Fruit fly (Drosophila melanogaster) whole organism, embryonic: ENCODE measurements around the gene UQCR-6.4L.

Experiments used
- Asciz ChIP-seq: fragments of 200-800 bp; sonication (Bioruptor generic); optimal IDR thresholded peaks from 2 replicates; lab custom pipeline; 2017; ENCODE audit warnings: missing biosample characterization, mild to moderate bottlenecking, missing genetic modification characterization, missing genetic modification reagents
- B-H2 ChIP-seq: fragments of 200-800 bp; sonication (Bioruptor generic); optimal IDR thresholded peaks from 2 replicates; lab custom pipeline; 2018; ENCODE audit warnings: missing biosample characterization, mild to moderate bottlenecking, missing genetic modification characterization
- Blimp-1 ChIP-seq: fragments of 200-800 bp; sonication (Bioruptor generic); optimal IDR thresholded peaks from 3 replicates; lab custom pipeline; 2018; ENCODE audit warnings: missing biosample characterization, missing genetic modification characterization, mild to moderate bottlenecking, moderate library complexity, missing genetic modification reagents
- Bteb2 ChIP-seq: fragments of 200-800 bp; sonication (Bioruptor generic); optimal IDR thresholded peaks from 2 replicates; lab custom pipeline; 2016; ENCODE audit warnings: missing biosample characterization, missing genetic modification characterization
- CG10431 ChIP-seq: fragments of 200-800 bp; sonication (Bioruptor generic); optimal IDR thresholded peaks from 3 replicates; lab custom pipeline; 2018; ENCODE audit warnings: missing biosample characterization, mild to moderate bottlenecking, missing genetic modification characterization
- CG11695 ChIP-seq: fragments of 200-800 bp; sonication (Bioruptor generic); IDR thresholded peaks from 3 replicates; pipeline ENCODE4 v1.3.6; 2022; ENCODE audit warnings: missing biosample characterization, missing genetic modification characterization
- CG12104 ChIP-seq: fragments of 200-800 bp; sonication (Bioruptor generic); optimal IDR thresholded peaks from 3 replicates; lab custom pipeline; 2016; ENCODE audit warnings: missing biosample characterization, missing genetic modification characterization
- CG13424 ChIP-seq: fragments of 200-800 bp; sonication (Bioruptor generic); optimal IDR thresholded peaks from 2 replicates; lab custom pipeline; 2019; ENCODE audit warnings: missing biosample characterization, mild to moderate bottlenecking, missing genetic modification characterization, moderate library complexity
- CG15269 ChIP-seq: fragments of 200-800 bp; sonication (Bioruptor generic); optimal IDR thresholded peaks from 2 replicates; lab custom pipeline; 2018; ENCODE audit warnings: missing biosample characterization, mild to moderate bottlenecking, missing genetic modification characterization, moderate library complexity
- CG1647 ChIP-seq: fragments of 200-800 bp; sonication (Bioruptor generic); optimal IDR thresholded peaks from 3 replicates; lab custom pipeline; 2016; ENCODE audit warnings: missing biosample characterization, missing genetic modification characterization
- CG17612 ChIP-seq: fragments of 200-800 bp; sonication (Bioruptor generic); IDR thresholded peaks from 2 replicates; pipeline ENCODE4 v1.3.6; 2022; ENCODE audit warnings: missing biosample characterization, missing genetic modification characterization
- CG2202 ChIP-seq: fragments of 200-800 bp; sonication (Bioruptor generic); optimal IDR thresholded peaks from 2 replicates; lab custom pipeline; 2018; ENCODE audit warnings: missing biosample characterization, mild to moderate bottlenecking, missing genetic modification characterization
- CG34422 ChIP-seq: fragments of 200-800 bp; sonication (Bioruptor generic); IDR thresholded peaks from 3 replicates; pipeline ENCODE4 v1.3.6; 2022; ENCODE audit warnings: missing biosample characterization, missing genetic modification characterization
- CG3726 ChIP-seq: fragments of 200-800 bp; sonication (Bioruptor generic); IDR thresholded peaks from 3 replicates; pipeline ENCODE4, ENCODE4 v1.3.6; 2022; ENCODE audit warnings: missing biosample characterization, missing genetic modification characterization
- CG3838 ChIP-seq: fragments of 200-800 bp; sonication (Bioruptor generic); optimal IDR thresholded peaks from 3 replicates; lab custom pipeline; 2016; ENCODE audit warnings: missing biosample characterization, missing genetic modification characterization
- CG6272 ChIP-seq: fragments of 200-800 bp; sonication (Bioruptor generic); IDR thresholded peaks from 2 replicates; pipeline ENCODE4 v1.3.6; 2022; ENCODE audit warnings: missing biosample characterization, missing genetic modification characterization
- CG6689 ChIP-seq: fragments of 200-800 bp; sonication (Bioruptor generic); IDR thresholded peaks from 2 replicates; pipeline ENCODE4 v1.3.6; 2022; ENCODE audit warnings: missing biosample characterization, missing genetic modification characterization
- CG8478 ChIP-seq: fragments of >200 bp; optimal IDR thresholded peaks from 2 replicates; lab custom pipeline; 2018
- CG8765 ChIP-seq: fragments of 200-800 bp; sonication (Bioruptor generic); IDR thresholded peaks from 2 replicates; pipeline ENCODE4 v1.3.6; 2022; ENCODE audit warnings: missing biosample characterization, missing genetic modification characterization
- CG8924 ChIP-seq: fragments of 200-800 bp; optimal IDR thresholded peaks from 3 replicates; lab custom pipeline; 2019; ENCODE audit warnings: missing biosample characterization, mild to moderate bottlenecking, missing genetic modification characterization, moderate library complexity
- CrebB ChIP-seq: fragments of 200-800 bp; sonication (Bioruptor generic); optimal IDR thresholded peaks from 3 replicates; lab custom pipeline; 2018; ENCODE audit warnings: missing biosample characterization, mild to moderate bottlenecking, missing genetic modification characterization
- Dfd ChIP-seq, 2 experiments: fragments of >200 bp; optimal IDR thresholded peaks; 2 replicates each; lab custom pipeline; 2017; ENCODE audit warnings: missing biosample characterization in 2 of 2, missing genetic modification characterization in 2 of 2
- Dip2 ChIP-seq: fragments of 200-800 bp; sonication (Bioruptor generic); IDR thresholded peaks from 2 replicates; pipeline ENCODE4 v1.3.6; 2022; ENCODE audit warnings: missing biosample characterization, missing genetic modification characterization
- E2f2 ChIP-seq: fragments of 200-800 bp; sonication (Bioruptor generic); IDR thresholded peaks from 2 replicates; pipeline ENCODE4 v1.3.6; 2022; ENCODE audit warnings: missing biosample characterization, missing genetic modification characterization
- H2.0 ChIP-seq: fragments of 200-800 bp; sonication (Bioruptor generic); IDR thresholded peaks from 2 replicates; pipeline ENCODE4 v1.3.6; 2022; ENCODE audit warnings: missing biosample characterization, missing genetic modification characterization
- Hey ChIP-seq: fragments of 200-800 bp; sonication (Bioruptor generic); optimal IDR thresholded peaks from 3 replicates; lab custom pipeline; 2018; ENCODE audit warnings: missing biosample characterization, mild to moderate bottlenecking, missing genetic modification characterization
- Hmx ChIP-seq: fragments of 200-800 bp; sonication (Bioruptor generic); optimal IDR thresholded peaks from 2 replicates; lab custom pipeline; 2016; ENCODE audit warnings: missing biosample characterization, missing genetic modification characterization
- Hr3 ChIP-seq: fragments of 200-800 bp; sonication (Bioruptor generic); optimal IDR thresholded peaks from 3 replicates; lab custom pipeline; 2016; ENCODE audit warnings: missing biosample characterization, missing genetic modification characterization
- Lim3 ChIP-seq: fragments of 200-800 bp; sonication (Bioruptor generic); IDR thresholded peaks from 2 replicates; pipeline ENCODE4 v1.3.6; 2022; ENCODE audit warnings: missing biosample characterization, missing genetic modification characterization
- MESR4 ChIP-seq: fragments of 200-800 bp; sonication (Bioruptor generic); optimal IDR thresholded peaks from 2 replicates; lab custom pipeline; 2018; ENCODE audit warnings: missing biosample characterization, mild to moderate bottlenecking, missing genetic modification characterization, moderate library complexity
- Meics ChIP-seq: fragments of 200-800 bp; sonication (Bioruptor generic); optimal IDR thresholded peaks from 2 replicates; lab custom pipeline; 2017; ENCODE audit warnings: missing biosample characterization, mild to moderate bottlenecking, missing genetic modification characterization
- NC2α ChIP-seq: fragments of 200-800 bp; sonication (Bioruptor generic); optimal IDR thresholded peaks from 2 replicates; lab custom pipeline; 2016; ENCODE audit warnings: missing biosample characterization, missing genetic modification characterization
- Oaz ChIP-seq: fragments of 200-800 bp; sonication (Bioruptor generic); IDR thresholded peaks from 2 replicates; pipeline ENCODE4 v1.3.6; 2022; ENCODE audit warnings: missing biosample characterization, missing genetic modification characterization
- PHDP ChIP-seq: fragments of 200-800 bp; sonication (Bioruptor generic); optimal IDR thresholded peaks from 3 replicates; lab custom pipeline; 2018; ENCODE audit warnings: missing biosample characterization, mild to moderate bottlenecking, missing genetic modification characterization, moderate library complexity
- Sry-β ChIP-seq: fragments of 200-800 bp; sonication (Bioruptor generic); optimal IDR thresholded peaks from 2 replicates; lab custom pipeline; 2018; ENCODE audit warnings: missing biosample characterization, mild to moderate bottlenecking, missing genetic modification characterization, moderate library complexity
- ac ChIP-seq: fragments of 200-800 bp; sonication (Bioruptor generic); optimal IDR thresholded peaks from 3 replicates; lab custom pipeline; 2017; ENCODE audit warnings: missing biosample characterization, mild to moderate bottlenecking, missing genetic modification characterization
- cad ChIP-seq: fragments of >200 bp; optimal IDR thresholded peaks from 2 replicates; lab custom pipeline; 2017; ENCODE audit warnings: missing biosample characterization, missing genetic modification characterization
- cwo ChIP-seq: fragments of 200-800 bp; sonication (Bioruptor generic); optimal IDR thresholded peaks from 3 replicates; lab custom pipeline; 2017; ENCODE audit warnings: missing biosample characterization, missing genetic modification characterization, mild to moderate bottlenecking, moderate library complexity, missing genetic modification reagents
- en ChIP-seq: fragments of 200-800 bp; sonication (Bioruptor generic); optimal IDR thresholded peaks from 2 replicates; lab custom pipeline; 2016; ENCODE audit warnings: missing biosample characterization, missing genetic modification characterization
- h ChIP-seq: fragments of >200 bp; optimal IDR thresholded peaks from 2 replicates; lab custom pipeline; 2017
- hbn ChIP-seq: fragments of 200-800 bp; sonication (Bioruptor generic); IDR thresholded peaks from 2 replicates; pipeline ENCODE4 v1.3.6; 2022; ENCODE audit warnings: missing biosample characterization, missing genetic modification characterization; ENCODE audit not compliant: partially characterized antibody
- hth ChIP-seq: fragments of >200 bp; optimal IDR thresholded peaks from 2 replicates; lab custom pipeline; 2017; ENCODE audit warnings: inconsistent platforms
- jing ChIP-seq: fragments of 200-800 bp; sonication (Bioruptor generic); optimal IDR thresholded peaks from 2 replicates; lab custom pipeline; 2018; ENCODE audit warnings: missing biosample characterization, mild to moderate bottlenecking, missing genetic modification characterization
- ken ChIP-seq: fragments of 200-800 bp; sonication (Bioruptor generic); IDR thresholded peaks from 3 replicates; pipeline ENCODE4 v1.3.6; 2022; ENCODE audit warnings: missing biosample characterization, missing genetic modification characterization
- lab ChIP-seq: fragments of 200-800 bp; sonication (Bioruptor generic); optimal IDR thresholded peaks from 3 replicates; lab custom pipeline; 2017; ENCODE audit warnings: missing biosample characterization, missing genetic modification characterization, mild to moderate bottlenecking, moderate library complexity, missing genetic modification reagents
- lov ChIP-seq, 2 experiments: fragments of 200-800 bp in 1 of 2; fragments of >200 bp in 1 of 2; sonication (Bioruptor generic) in 1 of 2; IDR thresholded peaks in 1 of 2; optimal IDR thresholded peaks in 1 of 2; 2 replicates in 1 of 2; 3 replicates in 1 of 2; pipeline versions ENCODE4 v1.3.6 to Lab custom; 2017 to 2022; ENCODE audit warnings: missing biosample characterization in 1 of 2, missing genetic modification characterization in 1 of 2
- nom ChIP-seq: fragments of 200-800 bp; sonication (Bioruptor generic); optimal IDR thresholded peaks from 2 replicates; lab custom pipeline; 2017; ENCODE audit warnings: missing biosample characterization, missing genetic modification characterization, mild to moderate bottlenecking, moderate library complexity, missing genetic modification reagents
- salm ChIP-seq: fragments of 200-800 bp; sonication (Bioruptor generic); optimal IDR thresholded peaks from 2 replicates; lab custom pipeline; 2018; ENCODE audit warnings: missing biosample characterization, mild to moderate bottlenecking, missing genetic modification characterization
- shn ChIP-seq: fragments of 200-800 bp; sonication (Bioruptor generic); optimal IDR thresholded peaks from 3 replicates; lab custom pipeline; 2016; ENCODE audit warnings: missing biosample characterization, missing genetic modification characterization
- sisA ChIP-seq: fragments of 200-800 bp; sonication (Bioruptor generic); IDR thresholded peaks from 2 replicates; pipeline ENCODE4 v1.3.6; 2022; ENCODE audit warnings: missing biosample characterization, missing genetic modification characterization
- tup ChIP-seq: fragments of 200-800 bp; sonication (Bioruptor generic); optimal IDR thresholded peaks from 2 replicates; lab custom pipeline; 2016; ENCODE audit warnings: missing biosample characterization, mild to moderate bottlenecking, missing genetic modification characterization, moderate library complexity
- zf30C ChIP-seq: fragments of 200-800 bp; sonication (Bioruptor generic); optimal IDR thresholded peaks from 3 replicates; lab custom pipeline; 2018; ENCODE audit warnings: missing biosample characterization, mild to moderate bottlenecking, missing genetic modification characterization

UQCR-6.4L gene

dm6 chr3L:16609120-16609519 is 42.6 kb downstream of the UQCR-6.4L start, which contains the start of gene CG4098 (continued):
- TF ChIP-seq PHDP (peak; percentile 20), CG17612 (GFP tag; lab: Robert Waterston, UW) (peak; percentile 30; the same call in 1 of the 2 replicates), Blimp-1 (GFP tag; lab: Kevin White, UChicago) (peak; percentile 12), Meics (GFP tag; lab: Kevin White, UChicago) (peak; percentile 69), Hey (tag; lab: Kevin White, UChicago) (no peak), CG12104 (GFP tag; lab: Kevin White, UChicago) (no peak), CG8478 (no peak), h (lab: Kevin White, UChicago) (no peak), Oaz (GFP tag; lab: Robert Waterston, UW) (no peak), CG34422 (GFP tag; lab: Robert Waterston, UW) (peak; percentile 34; the same call in 1 of the 3 replicates), lab (peak; percentile 67), MESR4 (GFP tag; lab: Kevin White, UChicago) (peak; percentile 33), lov (optimal IDR thresholded peaks at IDR 0.05; lab: Kevin White, UChicago) (no peak), lov (GFP tag; IDR thresholded peaks at IDR 0.05; lab: Robert Waterston, UW) (0 out of 3 replicates have a peak, but pooled peaks have one; percentile 9), CG6689 (GFP tag; lab: Robert Waterston, UW) (peak; percentile 47; the same call in 1 of the 2 replicates), Hmx (GFP tag; lab: Kevin White, UChicago) (no peak), CG15269 (tag; lab: Kevin White, UChicago) (peak; percentile 58), CG1647 (GFP tag; lab: Kevin White, UChicago) (peak; percentile 44), CG13424 (tag; lab: Kevin White, UChicago) (peak; percentile 59), Dfd (GFP tag; optimal IDR thresholded peaks at IDR 0.05; lab: Kevin White, UChicago) (no peak), Hr3 (GFP tag; lab: Kevin White, UChicago) (peak; percentile 39), zf30C (GFP tag; lab: Kevin White, UChicago) (no peak), NC2α (GFP tag; lab: Kevin White, UChicago) (no peak), tup (no peak), hth (lab: Kevin White, UChicago) (no peak), CrebB (tag; lab: Kevin White, UChicago) (peak; percentile 2), CG3838 (GFP tag; lab: Kevin White, UChicago) (no peak), Bteb2 (GFP tag; lab: Kevin White, UChicago) (no peak), ken (GFP tag; lab: Robert Waterston, UW) (peak; percentile 83), Sry-β (GFP tag; lab: Kevin White, UChicago) (no peak), shn (GFP tag; lab: Kevin White, UChicago) (peak; percentile 53), CG10431 (GFP tag; lab: Kevin White, UChicago) (no peak), jing (no peak), Asciz (GFP tag; lab: Kevin White, UChicago) (peak; percentile 5), E2f2 (GFP tag; lab: Robert Waterston, UW) (peak; percentile 86), Lim3 (GFP tag; lab: Robert Waterston, UW) (no peak), ac (no peak), B-H2 (peak; percentile 40), salm (no peak), CG8765 (GFP tag; lab: Robert Waterston, UW) (no peak), CG8924 (tag; lab: Kevin White, UChicago) (peak; percentile 1), CG6272 (GFP tag; lab: Robert Waterston, UW) (peak; percentile 31; the same call in 1 of the 2 replicates), en (GFP tag; lab: Kevin White, UChicago) (no peak), CG2202 (tag; lab: Kevin White, UChicago) (no peak), CG11695 (GFP tag; lab: Robert Waterston, UW) (no peak), cad (GFP tag; lab: Kevin White, UChicago) (no peak), CG3726 (GFP tag; lab: Robert Waterston, UW) (0 out of 3 replicates have a peak, but pooled peaks have one; percentile 65), nom (GFP tag; lab: Kevin White, UChicago) (peak; percentile 59), Dip2 (GFP tag; lab: Robert Waterston, UW) (no peak), hbn (GFP tag; lab: Robert Waterston, UW) (peak; percentile 21; the same call in 1 of the 2 replicates), sisA (GFP tag; lab: Robert Waterston, UW) (peak; percentile 65), cwo (GFP tag; lab: Kevin White, UChicago) (peak; percentile 39), H2.0 (GFP tag; lab: Robert Waterston, UW) (peak; percentile 77)
